Worm (Caenorhabditis elegans): ENCODE measurements around the gene R12B2.6.

ce11 chrIII:5834663-5835062 is 710 bp upstream of the R12B2.6 start:
- no peak for TF ChIP-seq lin-13 (tag; optimal IDR thresholded peaks at IDR 0.05)
- TF ChIP-seq ztf-11 (tag; optimal IDR thresholded peaks at IDR 0.05), result no peak

Data from whole organism, mixed stage, embryonic.